Worm (Caenorhabditis elegans) whole organism, early embryonic: ENCODE results near the gene mev-1.

ENCODE experiments used
- B0310.2 ChIP-seq: sonication (generic microtip); optimal IDR thresholded peaks from 2 replicates; lab custom pipeline; 2016; ENCODE audit warnings: mild to moderate bottlenecking, missing genetic modification characterization, missing compliant biosample characterization
- F13C5.2 ChIP-seq: sonication (generic microtip); optimal IDR thresholded peaks from 2 replicates; lab custom pipeline; 2017; ENCODE audit warnings: mild to moderate bottlenecking, missing genetic modification characterization, inconsistent platforms, missing compliant biosample characterization
- aly-1 ChIP-seq: sonication (generic microtip); optimal IDR thresholded peaks from 2 replicates; lab custom pipeline; 2016; ENCODE audit warnings: missing genetic modification characterization, missing compliant biosample characterization
- ama-1 ChIP-seq: fragments of 150-350 bp; optimal IDR thresholded peaks from 2 replicates; lab custom pipeline; 2014
- ceh-13 ChIP-seq: fragments of 200-800 bp; sonication (Bioruptor generic); optimal IDR thresholded peaks from 2 replicates; lab custom pipeline; 2018; ENCODE audit warnings: mild to moderate bottlenecking, missing genetic modification characterization, missing compliant biosample characterization
- ceh-36 ChIP-seq: sonication (generic microtip); optimal IDR thresholded peaks from 2 replicates; lab custom pipeline; 2016; ENCODE audit warnings: missing genetic modification characterization, inconsistent platforms, missing compliant biosample characterization
- ets-7 ChIP-seq: sonication (generic microtip); optimal IDR thresholded peaks from 2 replicates; lab custom pipeline; 2016; ENCODE audit warnings: missing genotype, missing genetic modification characterization, missing compliant biosample characterization
- flt-1 ChIP-seq: fragments of 200-800 bp; sonication (Bioruptor generic); IDR thresholded peaks from 2 replicates; pipeline ENCODE4 v1.3.6; 2022; ENCODE audit warnings: missing genetic modification characterization, missing compliant biosample characterization
- hmbx-1 ChIP-seq: sonication (generic microtip); optimal IDR thresholded peaks from 2 replicates; lab custom pipeline; 2016; ENCODE audit warnings: mild to moderate bottlenecking, missing genetic modification characterization, missing compliant biosample characterization
- hmg-4 ChIP-seq: fragments of 200-800 bp; sonication (Bioruptor generic); optimal IDR thresholded peaks from 2 replicates; lab custom pipeline; 2018; ENCODE audit warnings: mild to moderate bottlenecking, missing genetic modification characterization, missing compliant biosample characterization
- hnd-1 ChIP-seq: sonication (generic microtip); optimal IDR thresholded peaks from 2 replicates; lab custom pipeline; 2016; ENCODE audit warnings: missing genetic modification characterization, missing compliant biosample characterization
- pes-1 ChIP-seq: fragments of 200-800 bp; sonication (Bioruptor generic); IDR thresholded peaks from 2 replicates; pipeline ENCODE4 v1.3.6; 2022; ENCODE audit warnings: missing genetic modification reagents, missing genetic modification characterization, missing compliant biosample characterization
- scrt-1 ChIP-seq: fragments of 200-800 bp; sonication (Bioruptor generic); IDR thresholded peaks from 2 replicates; pipeline ENCODE4 v1.3.6; 2022; ENCODE audit warnings: missing genetic modification characterization, missing compliant biosample characterization
- sea-1 ChIP-seq: fragments of 200-800 bp; sonication (Bioruptor generic); conservative IDR thresholded peaks from 2 replicates; pipeline ENCODE4 v1.3.6; 2022; ENCODE audit warnings: missing genetic modification characterization, missing compliant biosample characterization
- tbx-11 ChIP-seq: fragments of 200-800 bp; sonication (Bioruptor generic); IDR thresholded peaks from 2 replicates; pipeline ENCODE4 v1.3.6; 2022; ENCODE audit warnings: missing genetic modification characterization, missing compliant biosample characterization
- tbx-37 ChIP-seq: fragments of 200-800 bp; sonication (Bioruptor generic); conservative IDR thresholded peaks from 2 replicates; pipeline ENCODE4 v1.3.6; 2022; ENCODE audit warnings: missing genetic modification reagents, missing genetic modification characterization, missing compliant biosample characterization
- tra-4 ChIP-seq: sonication (generic microtip); optimal IDR thresholded peaks from 2 replicates; lab custom pipeline; 2017; ENCODE audit warnings: missing genetic modification characterization, missing compliant biosample characterization

mev-1 gene

ce11 chrIII:10339949-10340348 is 5.9 kb downstream of the mev-1 start:
- TF ChIP-seq ama-1 (lab: Kevin White, UChicago) = no peak
- no peak for TF ChIP-seq tbx-37 (GFP tag; lab: Robert Waterston, UW)
- TF ChIP-seq ceh-13 (GFP tag; lab: Kevin White, UChicago) = no peak
- TF ChIP-seq sea-1 (GFP tag; lab: Robert Waterston, UW) = no peak
- TF ChIP-seq flt-1 (GFP tag; lab: Robert Waterston, UW) = no peak
- TF ChIP-seq tra-4 (tag; lab: Kevin White, UChicago) = no peak
- no peak for TF ChIP-seq hnd-1 (tag; lab: Kevin White, UChicago)

- TF ChIP-seq pes-1 (GFP tag; lab: Robert Waterston, UW) (no peak), hnd-1 (tag; lab: Kevin White, UChicago) (no peak), hmbx-1 (no peak)
Measured at ce11 chrIII:10341758-10342157, 7.7 kb downstream of the mev-1 start, which contains the start of gene tbx-9. tbx-9 (minus strand) TSS chrIII:10341858.

ce11 chrIII:10344762-10345161 is 10.7 kb downstream of the mev-1 start:
- TF ChIP-seq hmg-4 (no peak), ceh-36 (tag; lab: Kevin White, UChicago) (no peak), ama-1 (lab: Kevin White, UChicago) (no peak), hnd-1 (tag; lab: Kevin White, UChicago) (no peak), pes-1 (GFP tag; lab: Robert Waterston, UW) (no peak), sea-1 (GFP tag; lab: Robert Waterston, UW) (no peak), B0310.2 (tag; lab: Kevin White, UChicago) (no peak), ets-7 (tag; lab: Kevin White, UChicago) (no peak), aly-1 (no peak), scrt-1 (GFP tag; lab: Robert Waterston, UW) (no peak), tra-4 (tag; lab: Kevin White, UChicago) (no peak), F13C5.2 (tag; lab: Kevin White, UChicago) (no peak), tbx-11 (GFP tag; lab: Robert Waterston, UW) (no peak), tbx-37 (GFP tag; lab: Robert Waterston, UW) (no peak)

DNA sequence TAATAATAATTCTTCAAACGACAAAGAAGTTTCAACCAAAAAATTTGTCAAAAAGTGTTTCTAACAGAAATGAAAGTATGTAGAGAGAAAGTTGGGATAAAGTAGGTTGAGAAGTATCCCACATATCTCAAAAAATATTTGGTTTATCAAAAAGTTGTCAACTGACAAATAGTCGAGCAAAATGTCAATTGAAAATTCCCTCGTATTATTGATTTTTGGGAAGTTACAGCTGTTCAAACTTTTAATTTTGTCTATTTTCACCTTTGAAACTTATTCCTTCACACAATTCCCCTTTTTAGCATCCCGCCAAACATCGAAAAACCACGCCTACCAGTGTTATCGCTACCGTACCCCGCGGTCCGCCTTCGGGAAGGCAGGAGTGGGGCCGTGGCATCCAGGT is 13.0 kb downstream of the mev-1 start, which contains the start of gene tbx-8:
Gene tbx-8, plus strand, starts transcription at position 301 of the 400 bp plus-strand sequence.
- TF ChIP-seq tra-4 (tag; lab: Kevin White, UChicago) = no peak
- TF ChIP-seq hmbx-1 = no peak
- TF ChIP-seq tbx-11 (GFP tag; lab: Robert Waterston, UW) = no peak
- TF ChIP-seq ama-1 (lab: Kevin White, UChicago) = no peak
- TF ChIP-seq ceh-36 (tag; lab: Kevin White, UChicago) = no peak
- no peak for TF ChIP-seq B0310.2 (tag; lab: Kevin White, UChicago)
- no peak for TF ChIP-seq tbx-37 (GFP tag; lab: Robert Waterston, UW)
- TF ChIP-seq flt-1 (GFP tag; lab: Robert Waterston, UW) = no peak
- no peak for TF ChIP-seq pes-1 (GFP tag; lab: Robert Waterston, UW)
- TF ChIP-seq hnd-1 (tag; lab: Kevin White, UChicago) = no peak
- no peak for TF ChIP-seq F13C5.2 (tag; lab: Kevin White, UChicago)
- no peak for TF ChIP-seq aly-1
- no peak for TF ChIP-seq ets-7 (tag; lab: Kevin White, UChicago)
- no peak for TF ChIP-seq scrt-1 (GFP tag; lab: Robert Waterston, UW)
- no peak for TF ChIP-seq sea-1 (GFP tag; lab: Robert Waterston, UW)
- TF ChIP-seq ceh-13 (GFP tag; lab: Kevin White, UChicago) = no peak
- TF ChIP-seq hmg-4 = no peak

ce11 chrIII:10351595-10352207 is 17.6 kb downstream of the mev-1 start, which contains the start of gene T07C4.3:
T07C4.3 (plus strand) TSS chrIII:10352157.
- TF ChIP-seq pes-1 (GFP tag; lab: Robert Waterston, UW) = no peak

DNA sequence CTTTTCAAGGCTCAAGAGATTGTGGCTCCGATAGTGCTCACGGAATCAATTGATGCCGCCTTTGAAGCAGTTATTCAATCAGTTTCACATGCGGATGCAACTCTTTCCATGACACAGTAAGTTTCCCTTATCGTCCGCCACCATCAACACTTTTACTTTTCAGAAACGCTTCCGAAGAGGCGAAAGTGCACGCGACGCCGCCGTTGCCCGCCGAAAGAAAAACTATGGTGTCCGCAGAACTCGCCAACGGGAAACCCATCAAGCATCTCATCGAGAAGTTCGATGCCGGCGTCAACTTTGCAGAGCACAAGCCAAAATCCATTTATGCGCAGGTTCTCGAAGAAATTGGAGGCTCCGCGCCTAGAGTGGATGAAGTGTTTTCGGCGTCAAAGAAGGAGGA is 19.3 kb downstream of the mev-1 start:
- TF ChIP-seq hmbx-1 = no peak
- TF ChIP-seq pes-1 (GFP tag; lab: Robert Waterston, UW) = no peak
- no peak for TF ChIP-seq hnd-1 (tag; lab: Kevin White, UChicago)
- no peak for TF ChIP-seq ceh-13 (GFP tag; lab: Kevin White, UChicago)
- TF ChIP-seq aly-1 = no peak
- TF ChIP-seq ets-7 (tag; lab: Kevin White, UChicago) = no peak
- TF ChIP-seq tbx-37 (GFP tag; lab: Robert Waterston, UW) = no peak
- TF ChIP-seq hmg-4 = no peak
- no peak for TF ChIP-seq scrt-1 (GFP tag; lab: Robert Waterston, UW)
- TF ChIP-seq sea-1 (GFP tag; lab: Robert Waterston, UW) = no peak
- no peak for TF ChIP-seq tbx-11 (GFP tag; lab: Robert Waterston, UW)
- no peak for TF ChIP-seq F13C5.2 (tag; lab: Kevin White, UChicago)

- no peak for TF ChIP-seq ceh-36 (tag; lab: Kevin White, UChicago)
Measured at ce11 chrIII:10354591-10354990, 20.5 kb downstream of the mev-1 start.

- no peak for TF ChIP-seq F13C5.2 (tag; lab: Kevin White, UChicago)
- TF ChIP-seq hmbx-1 = no peak
Measured at ce11 chrIII:10355382-10355781, 21.3 kb downstream of the mev-1 start, which contains the start of gene spp-1. spp-1 (minus strand) TSS chrIII:10355668.
